Worm (Caenorhabditis elegans): Measurements from ENCODE around the gene F46C5.10.

F46C5.10 gene

ce11 chrII:8800830-8801229 is 18.0 kb downstream of the F46C5.10 start, which contains the start of gene appg-2:
Gene appg-2 (plus strand): TSS chrII:8801130.
- no peak for TF ChIP-seq unc-62 (GFP tag; optimal IDR thresholded peaks at IDR 0.05)

DNA sequence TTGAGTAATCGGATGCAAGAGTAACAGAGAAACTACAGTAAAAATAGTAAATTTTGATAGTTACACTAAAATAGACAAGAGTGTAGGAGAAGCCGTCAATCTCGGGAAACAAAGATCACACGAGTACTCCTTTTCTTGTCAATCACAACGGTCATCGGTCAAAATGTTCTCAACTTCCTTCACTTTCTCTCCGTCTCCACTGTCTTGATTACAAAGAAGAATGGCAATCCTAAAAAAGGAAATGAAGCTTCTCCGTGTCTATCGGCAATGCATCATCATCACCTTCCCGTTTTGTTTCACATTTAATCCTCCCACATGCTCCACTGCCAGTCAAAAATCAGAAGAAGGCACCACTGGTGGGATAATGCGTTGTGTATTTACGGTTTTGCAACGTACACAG is 19.1 kb downstream of the F46C5.10 start:
- TF ChIP-seq unc-62 (GFP tag; optimal IDR thresholded peaks at IDR 0.05): no peak

DNA sequence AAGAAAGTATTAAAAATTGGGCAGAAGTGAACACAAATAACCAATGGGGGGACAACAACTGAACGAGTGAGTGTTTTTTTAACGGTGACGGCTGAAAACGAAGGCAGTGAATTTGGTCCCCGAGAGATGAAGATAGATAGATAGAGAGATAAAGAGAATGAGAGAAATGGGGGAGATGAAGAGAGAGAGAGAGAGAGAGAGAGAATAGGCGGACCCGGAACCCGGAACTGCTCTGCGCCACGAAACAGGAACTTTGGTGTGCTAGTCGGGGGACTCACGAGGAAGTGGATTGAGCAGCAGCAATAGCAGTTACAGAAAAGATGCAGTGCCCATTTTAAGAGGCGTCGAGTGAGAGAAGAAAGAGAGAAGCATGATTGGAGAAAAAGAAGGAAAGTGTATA is 22.4 kb downstream of the F46C5.10 start:
- TF ChIP-seq unc-62 (GFP tag; optimal IDR thresholded peaks at IDR 0.05): no peak

- no peak for TF ChIP-seq unc-62 (GFP tag; optimal IDR thresholded peaks at IDR 0.05)
Observed at ce11 chrII:8795227-8795626, 23.6 kb downstream of the F46C5.10 start.

DNA sequence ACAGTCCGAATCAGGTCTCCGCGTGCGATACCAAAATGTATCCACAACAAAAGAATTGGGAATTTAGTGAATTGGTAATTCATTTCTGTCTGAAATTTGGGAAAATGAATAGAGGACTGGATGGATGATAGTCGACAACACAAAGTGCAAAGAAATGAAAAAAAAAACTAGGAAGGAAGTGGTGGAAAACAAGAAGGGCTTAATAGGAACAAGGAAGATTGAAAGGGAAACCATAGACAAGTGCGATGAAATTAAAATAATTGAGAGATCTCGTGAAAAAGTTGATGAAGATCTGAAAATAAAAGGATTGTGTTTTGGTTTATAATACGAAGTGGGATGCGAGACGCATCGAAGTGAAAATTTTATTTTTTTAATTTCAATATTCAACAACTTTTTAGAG is 24.8 kb downstream of the F46C5.10 start, which contains the start of gene F07H5.7:
Gene F07H5.7 (minus strand): TSS at position 101 of the 400 bp plus-strand sequence.
- TF ChIP-seq unc-62 (GFP tag; optimal IDR thresholded peaks at IDR 0.05): no peak

DNA sequence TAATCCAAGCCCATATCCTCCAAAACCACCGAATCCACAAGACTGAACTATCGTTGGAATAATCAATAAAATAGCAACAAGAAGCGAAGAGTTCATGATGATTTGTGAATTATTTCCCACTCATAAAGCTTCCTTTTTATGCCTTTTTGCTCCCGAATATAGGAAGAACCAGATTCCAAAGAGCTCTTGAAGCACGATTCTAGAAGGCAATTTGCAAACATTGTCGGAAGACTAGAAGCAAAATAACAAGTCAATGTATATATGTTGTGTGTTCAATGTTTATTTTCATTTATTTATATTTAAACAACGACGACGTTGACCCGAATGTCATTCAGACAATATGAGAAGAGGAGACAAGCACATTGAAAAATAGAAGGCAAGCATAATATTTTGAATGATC is 26.2 kb downstream of the F46C5.10 start, which contains the start of gene idpa-2:
Gene idpa-2 (minus strand): TSS at position 101 of the 400 bp plus-strand sequence.
- no peak for TF ChIP-seq unc-62 (GFP tag; optimal IDR thresholded peaks at IDR 0.05)

DNA sequence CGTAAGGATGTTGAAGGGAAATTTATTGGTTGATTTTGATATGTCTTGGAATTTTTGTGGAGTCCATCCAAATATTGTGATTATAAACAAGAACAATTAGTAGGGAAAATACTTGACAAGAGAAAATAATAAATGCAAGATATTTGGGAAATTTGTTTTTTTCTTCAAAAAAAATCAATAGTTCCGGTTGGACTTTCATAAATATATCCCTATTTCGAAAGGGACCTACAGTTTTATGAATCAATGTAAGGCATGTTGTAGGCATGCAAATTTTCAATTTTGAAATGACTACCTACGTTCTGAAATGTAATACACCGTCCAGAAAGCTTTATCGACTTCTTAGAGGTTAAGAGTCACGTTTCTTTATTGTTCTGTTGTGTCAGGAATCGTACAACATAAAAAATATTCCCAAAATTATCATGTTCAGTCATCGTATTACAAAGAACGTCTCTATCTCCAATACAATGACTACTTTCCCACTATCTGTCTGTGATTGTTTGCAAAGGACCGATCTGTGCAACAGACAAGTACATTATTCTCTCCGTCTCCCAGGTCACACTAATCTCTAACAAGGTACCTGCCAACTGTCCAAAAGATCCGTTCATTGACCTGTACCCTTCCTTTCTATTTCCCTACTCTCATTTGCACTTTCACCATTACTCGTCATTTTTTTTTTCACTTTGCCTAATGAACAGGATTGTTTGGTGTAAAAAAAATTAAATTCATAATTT is 28.8 kb downstream of the F46C5.10 start, which contains the start of gene F07H5.13:
Gene F07H5.13 (plus strand): TSS at position 730 of the 731 bp plus-strand sequence.
- TF ChIP-seq unc-62 (GFP tag; optimal IDR thresholded peaks at IDR 0.05): no peak

DNA sequence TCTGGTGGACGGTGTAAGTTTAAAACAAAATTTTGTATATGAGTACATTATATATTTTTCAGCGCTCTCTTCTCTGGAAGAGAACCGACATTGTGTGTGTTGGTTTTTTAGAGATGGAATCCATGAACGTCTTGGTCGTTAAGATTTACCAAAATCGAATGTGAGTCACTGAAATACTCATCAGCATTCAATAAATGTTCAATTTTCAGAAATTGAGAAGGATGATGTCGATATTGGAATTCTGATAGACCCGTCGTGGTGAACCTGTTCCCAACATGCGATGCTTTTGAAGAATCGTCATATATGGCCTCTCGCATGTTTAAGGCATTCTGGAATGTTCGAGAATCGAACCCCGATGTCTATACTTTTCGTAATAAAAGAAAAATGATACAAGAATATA is 30.1 kb downstream of the F46C5.10 start:
- TF ChIP-seq unc-62 (GFP tag; optimal IDR thresholded peaks at IDR 0.05): no peak

DNA sequence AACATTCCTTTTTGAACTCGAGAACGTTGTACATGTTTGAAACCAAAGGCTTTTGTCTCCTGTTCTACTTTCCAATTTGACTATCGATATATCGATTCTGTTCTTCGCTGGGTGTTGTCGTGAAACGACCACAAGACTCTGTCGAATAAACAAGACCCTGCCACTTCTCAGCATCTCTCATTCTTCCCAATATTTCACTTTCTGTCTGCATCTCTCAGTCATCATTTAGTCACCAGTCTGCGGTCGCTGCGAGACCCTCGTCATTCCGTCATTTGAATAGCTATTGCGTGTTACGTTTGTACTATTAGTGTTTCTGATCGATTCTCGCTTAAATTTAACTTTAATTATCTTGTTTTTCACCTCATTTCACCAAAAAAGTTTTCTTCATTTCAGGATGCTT is 31.5 kb downstream of the F46C5.10 start:
- no peak for TF ChIP-seq unc-62 (GFP tag; optimal IDR thresholded peaks at IDR 0.05)

DNA sequence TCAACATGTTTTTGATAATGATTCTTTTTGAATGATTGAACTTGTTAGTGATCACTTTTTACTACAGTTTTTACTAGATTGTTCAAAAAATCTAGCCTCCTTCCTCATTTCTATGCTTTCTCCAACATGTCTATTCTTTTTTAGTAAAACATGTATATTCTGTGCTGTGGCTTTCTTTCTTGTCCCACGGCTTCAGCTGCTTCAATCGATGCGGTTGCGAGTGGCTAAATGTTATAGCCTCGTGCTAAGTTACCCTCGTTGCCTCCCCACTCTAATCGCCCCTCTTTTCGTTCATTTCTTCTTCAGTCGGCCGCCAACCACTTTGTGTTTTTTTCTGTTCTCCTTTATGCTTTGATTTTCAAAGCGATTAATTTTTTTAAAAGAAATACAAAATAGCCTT is 33.0 kb downstream of the F46C5.10 start:
- no peak for TF ChIP-seq unc-62 (GFP tag; optimal IDR thresholded peaks at IDR 0.05)

ce11 chrII:8784235-8784928 is 34.4 kb downstream of the F46C5.10 start:
- TF ChIP-seq unc-62 (GFP tag; optimal IDR thresholded peaks at IDR 0.05): no peak

ce11 chrII:8783451-8783967 is 35.3 kb downstream of the F46C5.10 start, which contains the start of gene sgn-1:
Gene sgn-1 (minus strand): TSS chrII:8783670.
- TF ChIP-seq unc-62 (GFP tag; optimal IDR thresholded peaks at IDR 0.05): no peak

DNA sequence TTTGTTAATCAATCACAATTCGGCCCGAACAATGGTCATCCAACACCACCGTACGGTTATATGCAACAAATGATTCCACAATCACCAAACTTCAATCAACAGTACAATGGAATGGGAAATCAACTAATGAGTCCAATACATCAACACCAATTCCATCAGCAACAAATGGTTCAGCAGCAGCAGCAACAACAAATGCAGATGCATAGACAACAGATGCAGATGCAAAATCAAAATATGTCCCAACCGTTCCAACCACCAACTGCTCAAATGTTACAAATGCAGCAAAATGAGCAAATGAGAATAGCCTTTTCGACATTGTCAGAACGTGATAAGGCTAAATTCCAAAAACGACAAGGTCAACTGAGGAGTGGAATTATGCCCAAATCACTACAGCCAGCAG is 42.3 kb downstream of the F46C5.10 start:
- TF ChIP-seq unc-62 (GFP tag; optimal IDR thresholded peaks at IDR 0.05): no peak

- no peak for TF ChIP-seq unc-62 (GFP tag; optimal IDR thresholded peaks at IDR 0.05)
Observed at ce11 chrII:8770675-8771074, 48.2 kb downstream of the F46C5.10 start, which contains the start of gene let-19. Gene let-19 (plus strand): TSS chrII:8770975.

- no peak for TF ChIP-seq unc-62 (GFP tag; optimal IDR thresholded peaks at IDR 0.05)
Observed at ce11 chrII:8769375-8769774, 49.5 kb downstream of the F46C5.10 start.

All from whole organism, dauer.